Fruit fly (Drosophila melanogaster): Measurements from ENCODE around the gene Sfp33A3.

The Sfp33A3 gene

dm6 chr2L:11812781-11813664 lies 26.7 kb upstream of the Sfp33A3 start:
- TF ChIP-seq CG11617 (GFP tag; optimal IDR thresholded peaks at IDR 0.05) (no peak), CG7101 (tag; optimal IDR thresholded peaks at IDR 0.05) (no peak), cnc (optimal IDR thresholded peaks at IDR 0.05) (no peak), Crg-1 (GFP tag; optimal IDR thresholded peaks at IDR 0.05) (no peak), CG12768 (GFP tag; optimal IDR thresholded peaks at IDR 0.05) (peak; percentile 36)

- TF ChIP-seq kay (GFP tag; ENCODE audit: borderline replicate concordance) (peak; percentile 11), CG7101 (tag; optimal IDR thresholded peaks at IDR 0.05) (no peak)
Observed at dm6 chr2L:11813665-11814087, 26.0 kb upstream of the Sfp33A3 start, which contains the start of gene CycY. Gene CycY, minus strand, starts transcription at chr2L:11813780.

dm6 chr2L:11816376-11816775 lies 23.3 kb upstream of the Sfp33A3 start:
- TF ChIP-seq CG11617 (GFP tag; optimal IDR thresholded peaks at IDR 0.05), result no peak
- peak; percentile 21 for TF ChIP-seq pad (GFP tag; optimal IDR thresholded peaks at IDR 0.05)
- TF ChIP-seq tj (GFP tag; optimal IDR thresholded peaks at IDR 0.05), result no peak
- peak; percentile 61 for TF ChIP-seq Hr96 (GFP tag; optimal IDR thresholded peaks at IDR 0.05)
- no peak for TF ChIP-seq ovo (GFP tag; optimal IDR thresholded peaks at IDR 0.05)
- TF ChIP-seq CG12768 (GFP tag; optimal IDR thresholded peaks at IDR 0.05), result no peak
- TF ChIP-seq cnc (optimal IDR thresholded peaks at IDR 0.05), result no peak
- no peak for TF ChIP-seq CG7101 (tag; optimal IDR thresholded peaks at IDR 0.05)
- TF ChIP-seq CG33017 (tag; optimal IDR thresholded peaks at IDR 0.05), result no peak
- no peak for TF ChIP-seq kay (GFP tag; ENCODE audit: borderline replicate concordance)
- TF ChIP-seq CG5204 (GFP tag; optimal IDR thresholded peaks at IDR 0.05), result peak; percentile 33
- no peak for TF ChIP-seq Clk (GFP tag; optimal IDR thresholded peaks at IDR 0.05)
- no peak for TF ChIP-seq cic (GFP tag; optimal IDR thresholded peaks at IDR 0.05)
- no peak for TF ChIP-seq Crg-1 (GFP tag; optimal IDR thresholded peaks at IDR 0.05)
- TF ChIP-seq CG14711 (tag; optimal IDR thresholded peaks at IDR 0.05), result no peak
- peak; percentile 32 for TF ChIP-seq bab1 (GFP tag; optimal IDR thresholded peaks at IDR 0.05)
- no peak for TF ChIP-seq toe (GFP tag; optimal IDR thresholded peaks at IDR 0.05)
- TF ChIP-seq Mnt (GFP tag; optimal IDR thresholded peaks at IDR 0.05), result no peak
- peak; percentile 22 for TF ChIP-seq CG1620 (GFP tag; optimal IDR thresholded peaks at IDR 0.05)
- TF ChIP-seq CG7045 (GFP tag; optimal IDR thresholded peaks at IDR 0.05), result peak; percentile 55

- TF ChIP-seq Mnt (GFP tag; optimal IDR thresholded peaks at IDR 0.05) (no peak), Hr96 (GFP tag; optimal IDR thresholded peaks at IDR 0.05) (no peak), cic (GFP tag; optimal IDR thresholded peaks at IDR 0.05) (no peak), toe (GFP tag; optimal IDR thresholded peaks at IDR 0.05) (no peak), CG12768 (GFP tag; optimal IDR thresholded peaks at IDR 0.05) (no peak), cnc (optimal IDR thresholded peaks at IDR 0.05) (no peak), CG14711 (tag; optimal IDR thresholded peaks at IDR 0.05) (no peak), CG11617 (GFP tag; optimal IDR thresholded peaks at IDR 0.05) (no peak), CG1620 (GFP tag; optimal IDR thresholded peaks at IDR 0.05) (no peak)
Observed at dm6 chr2L:11823470-11824162, 16.1 kb upstream of the Sfp33A3 start.

- TF ChIP-seq cnc (optimal IDR thresholded peaks at IDR 0.05), result no peak
- no peak for TF ChIP-seq Clk (GFP tag; optimal IDR thresholded peaks at IDR 0.05)
- TF ChIP-seq kay (GFP tag; ENCODE audit: borderline replicate concordance), result no peak
- peak; percentile 39 for TF ChIP-seq ovo (GFP tag; optimal IDR thresholded peaks at IDR 0.05)
- TF ChIP-seq CG7045 (GFP tag; optimal IDR thresholded peaks at IDR 0.05), result no peak
- TF ChIP-seq CG11617 (GFP tag; optimal IDR thresholded peaks at IDR 0.05), result no peak
- peak; percentile 45 for TF ChIP-seq Crg-1 (GFP tag; optimal IDR thresholded peaks at IDR 0.05)
- TF ChIP-seq CG14711 (tag; optimal IDR thresholded peaks at IDR 0.05), result peak; percentile 13
- no peak for TF ChIP-seq CG5204 (GFP tag; optimal IDR thresholded peaks at IDR 0.05)
- TF ChIP-seq CG1620 (GFP tag; optimal IDR thresholded peaks at IDR 0.05), result peak; percentile 41
- TF ChIP-seq tj (GFP tag; optimal IDR thresholded peaks at IDR 0.05), result no peak
- peak; percentile 4 for TF ChIP-seq Mnt (GFP tag; optimal IDR thresholded peaks at IDR 0.05)
- no peak for TF ChIP-seq CG12768 (GFP tag; optimal IDR thresholded peaks at IDR 0.05)
- peak; percentile 20 for TF ChIP-seq CG7101 (tag; optimal IDR thresholded peaks at IDR 0.05)
- TF ChIP-seq CG33017 (tag; optimal IDR thresholded peaks at IDR 0.05), result no peak
- TF ChIP-seq Hr96 (GFP tag; optimal IDR thresholded peaks at IDR 0.05), result no peak
- TF ChIP-seq pad (GFP tag; optimal IDR thresholded peaks at IDR 0.05), result peak; percentile 35
- TF ChIP-seq cic (GFP tag; optimal IDR thresholded peaks at IDR 0.05), result no peak
- no peak for TF ChIP-seq toe (GFP tag; optimal IDR thresholded peaks at IDR 0.05)
- TF ChIP-seq bab1 (GFP tag; optimal IDR thresholded peaks at IDR 0.05), result peak; percentile 50
Observed at dm6 chr2L:11829277-11829676, 10.4 kb upstream of the Sfp33A3 start, which contains the start of gene esc. Gene esc, minus strand, starts transcription at chr2L:11829405.

- TF ChIP-seq CG7101 (tag; optimal IDR thresholded peaks at IDR 0.05), result no peak
- peak; percentile 18 for TF ChIP-seq kay (GFP tag; ENCODE audit: borderline replicate concordance)
Observed at dm6 chr2L:11833786-11834185, 5.9 kb upstream of the Sfp33A3 start, which contains the start of gene CG45011. Gene CG45011, plus strand, starts transcription at chr2L:11834086.

Measured in whole organism, adult.